Worm (Caenorhabditis elegans) whole organism, L1 larva: ENCODE results near the gene C06E1.11.

Experiments
- ces-1 ChIP-seq: fragments of 150-350 bp; optimal IDR thresholded peaks from 2 replicates; lab custom pipeline; 2014; ENCODE audit warnings: missing biosample characterization, missing genetic modification reagents, missing genetic modification characterization
- fkh-8 ChIP-seq: sonication (generic microtip); optimal IDR thresholded peaks from 2 replicates; lab custom pipeline; 2016; ENCODE audit warnings: mild to moderate bottlenecking, missing genetic modification characterization, missing compliant biosample characterization
- fos-1 ChIP-seq: fragments of 150-350 bp; optimal IDR thresholded peaks from 2 replicates; lab custom pipeline; 2014; ENCODE audit warnings: missing biosample characterization, missing genetic modification characterization
- lin-35 ChIP-seq, 2 experiments: fragments of 150-350 bp; optimal IDR thresholded peaks; 2 replicates each; lab custom pipeline; 2014; ENCODE audit warnings: missing biosample characterization in 2 of 2, missing genetic modification characterization in 2 of 2, missing genetic modification reagents in 2 of 2
- mdl-1 ChIP-seq, 2 experiments: fragments of 150-350 bp; optimal IDR thresholded peaks; 2 replicates each; lab custom pipeline; 2014 to 2017; ENCODE audit warnings: missing biosample characterization in 2 of 2, missing genetic modification characterization in 2 of 2, inconsistent platforms in 1 of 2
- nhr-28 ChIP-seq: fragments of 150-350 bp; optimal IDR thresholded peaks from 2 replicates; lab custom pipeline; 2014; ENCODE audit warnings: missing biosample characterization, missing genetic modification characterization
- snpc-4 ChIP-seq: fragments of 150-350 bp; optimal IDR thresholded peaks from 2 replicates; lab custom pipeline; 2014; ENCODE audit warnings: missing biosample characterization, missing genetic modification characterization
- sox-4 ChIP-seq: sonication (generic microtip); optimal IDR thresholded peaks from 2 replicates; lab custom pipeline; 2016; ENCODE audit warnings: missing genetic modification characterization, missing compliant biosample characterization
- sptf-1 ChIP-seq: fragments of 150-350 bp; optimal IDR thresholded peaks from 2 replicates; lab custom pipeline; 2014; ENCODE audit warnings: missing biosample characterization, missing genetic modification characterization
- unc-98 ChIP-seq: fragments of 200-800 bp; sonication (Bioruptor generic); IDR thresholded peaks from 2 replicates; pipeline ENCODE4 v1.3.6; 2022; ENCODE audit warnings: missing genetic modification characterization, missing compliant biosample characterization
- zag-1 ChIP-seq: fragments of 150-350 bp; optimal IDR thresholded peaks from 2 replicates; lab custom pipeline; 2014; ENCODE audit warnings: missing biosample characterization, missing genetic modification characterization

DNA sequence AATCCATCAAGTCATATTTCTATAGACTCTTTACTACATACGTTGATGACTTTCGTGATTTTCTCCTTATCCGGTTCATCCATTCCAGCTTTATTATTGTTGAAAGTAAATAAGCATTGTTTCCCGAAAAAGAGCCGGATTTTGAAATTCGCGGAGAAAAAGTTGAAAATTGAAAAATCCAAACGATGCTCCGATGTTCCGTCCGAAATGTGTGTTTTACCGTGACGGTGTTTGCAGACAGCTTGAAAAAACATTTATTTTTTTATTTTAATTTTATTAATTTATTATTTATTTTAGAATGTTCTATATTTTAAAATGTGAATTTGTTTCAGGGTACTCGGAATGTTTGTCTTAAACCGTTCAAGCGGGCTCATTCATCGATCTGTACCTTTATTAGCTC lies 14.3 kb upstream of the C06E1.11 start, which contains the start of gene dnj-10:
- TF ChIP-seq snpc-4 (tag; lab: Kevin White, UChicago) (peak; percentile 47), nhr-28 (tag; lab: Kevin White, UChicago) (no peak), sptf-1 (tag; lab: Kevin White, UChicago) (no peak), unc-98 (GFP tag; lab: Robert Waterston, UW) (no peak), fos-1 (tag; lab: Kevin White, UChicago) (no peak), fkh-8 (tag; lab: Kevin White, UChicago) (peak; percentile 49), lin-35 (GFP tag; optimal IDR thresholded peaks at IDR 0.05; lab: Kevin White, UChicago) (peak; percentile 92 to 94), mdl-1 (tag; optimal IDR thresholded peaks at IDR 0.05; lab: Kevin White, UChicago) (peak in 1 of 2 experiments; percentile 53), sox-4 (tag; lab: Kevin White, UChicago) (no peak), zag-1 (tag; lab: Kevin White, UChicago) (no peak), ces-1 (no peak)
